Worm (Caenorhabditis elegans) whole organism, L2 larva: ENCODE data around the gene srxa-1.

ENCODE experiments used
- F13H6.1 ChIP-seq: sonication (generic microtip); optimal IDR thresholded peaks from 2 replicates; lab custom pipeline; 2016; ENCODE audit warnings: missing genetic modification characterization, missing compliant biosample characterization
- Y55F3AM.14 ChIP-seq: fragments of 200-800 bp; sonication (Bioruptor generic); optimal IDR thresholded peaks from 2 replicates; lab custom pipeline; 2018; ENCODE audit warnings: mild to moderate bottlenecking, missing genetic modification characterization, missing compliant biosample characterization
- ZK546.5 ChIP-seq: sonication (generic microtip); optimal IDR thresholded peaks from 2 replicates; lab custom pipeline; 2017; ENCODE audit warnings: missing biosample characterization, missing genetic modification characterization
- alr-1 ChIP-seq: fragments of 150-350 bp; optimal IDR thresholded peaks from 2 replicates; lab custom pipeline; 2014; ENCODE audit warnings: missing biosample characterization, missing genetic modification characterization
- ama-1 ChIP-seq: fragments of 150-350 bp; optimal IDR thresholded peaks from 2 replicates; lab custom pipeline; 2018; ENCODE audit warnings: inconsistent platforms
- blmp-1 ChIP-seq: sonication (generic microtip); optimal IDR thresholded peaks from 2 replicates; lab custom pipeline; 2017; ENCODE audit warnings: missing genetic modification characterization, mild to moderate bottlenecking, missing compliant biosample characterization, antibody characterized with exemption, moderate library complexity; ENCODE audit not compliant: insufficient read depth
- ceh-82 ChIP-seq: fragments of 150-350 bp; optimal IDR thresholded peaks from 2 replicates; lab custom pipeline; 2014; ENCODE audit warnings: missing biosample characterization, missing genetic modification characterization
- crh-2 ChIP-seq: sonication (generic microtip); optimal IDR thresholded peaks from 2 replicates; lab custom pipeline; 2017; ENCODE audit warnings: missing biosample characterization, missing genetic modification characterization
- dmd-4 ChIP-seq: sonication (generic microtip); optimal IDR thresholded peaks from 2 replicates; lab custom pipeline; 2017; ENCODE audit warnings: missing biosample characterization, missing genetic modification characterization
- egl-27 ChIP-seq: sonication (generic microtip); optimal IDR thresholded peaks from 3 replicates; lab custom pipeline; 2017; ENCODE audit warnings: missing biosample characterization, missing genetic modification reagents, missing genetic modification characterization
- elt-1 ChIP-seq: fragments of 150-350 bp; optimal IDR thresholded peaks from 2 replicates; lab custom pipeline; 2014; ENCODE audit warnings: missing biosample characterization, missing genetic modification characterization
- elt-3 ChIP-seq: sonication (generic microtip); optimal IDR thresholded peaks from 2 replicates; lab custom pipeline; 2017; ENCODE audit warnings: missing biosample characterization, missing genetic modification characterization
- fos-1 ChIP-seq: fragments of 150-350 bp; optimal IDR thresholded peaks from 2 replicates; lab custom pipeline; 2014; ENCODE audit warnings: missing biosample characterization, missing genetic modification characterization
- gmeb-1 ChIP-seq: fragments of 150-350 bp; optimal IDR thresholded peaks from 2 replicates; lab custom pipeline; 2014; ENCODE audit warnings: missing biosample characterization, missing genetic modification characterization
- lin-13 ChIP-seq: fragments of 150-350 bp; optimal IDR thresholded peaks from 2 replicates; lab custom pipeline; 2014; ENCODE audit warnings: missing biosample characterization, missing genetic modification reagents, missing genetic modification characterization
- lin-39 ChIP-seq: fragments of 150-350 bp; optimal IDR thresholded peaks from 2 replicates; lab custom pipeline; 2014; ENCODE audit warnings: missing biosample characterization, missing genetic modification reagents, missing genetic modification characterization
- mab-5 ChIP-seq: fragments of 150-350 bp; optimal IDR thresholded peaks from 2 replicates; lab custom pipeline; 2014; ENCODE audit warnings: missing biosample characterization, missing genetic modification characterization
- mbf-1 ChIP-seq: sonication (generic microtip); optimal IDR thresholded peaks from 2 replicates; lab custom pipeline; 2017; ENCODE audit warnings: missing biosample characterization, missing genetic modification characterization
- mdl-1 ChIP-seq, 2 experiments: fragments of 150-350 bp in 1 of 2; sonication (generic microtip) in 1 of 2; optimal IDR thresholded peaks; 2 replicates each; lab custom pipeline; 2017; ENCODE audit warnings: missing biosample characterization in 2 of 2, missing genetic modification characterization in 2 of 2
- nhr-11 ChIP-seq: fragments of 150-350 bp; optimal IDR thresholded peaks from 2 replicates; lab custom pipeline; 2014; ENCODE audit warnings: missing biosample characterization, missing genetic modification characterization
- nhr-129 ChIP-seq: fragments of 150-350 bp; optimal IDR thresholded peaks from 2 replicates; lab custom pipeline; 2014; ENCODE audit warnings: missing biosample characterization, missing genetic modification characterization
- nhr-237 ChIP-seq: fragments of 150-350 bp; optimal IDR thresholded peaks from 2 replicates; lab custom pipeline; 2014; ENCODE audit warnings: missing biosample characterization, missing genetic modification characterization
- nhr-25 ChIP-seq: fragments of 150-350 bp; sonication (generic microtip); optimal IDR thresholded peaks from 3 replicates; lab custom pipeline; 2014; ENCODE audit warnings: missing biosample characterization, missing genetic modification characterization
- nhr-6 ChIP-seq: fragments of 150-350 bp; optimal IDR thresholded peaks from 2 replicates; lab custom pipeline; 2014; ENCODE audit warnings: missing biosample characterization, missing genetic modification characterization
- nhr-77 ChIP-seq: fragments of 150-350 bp; optimal IDR thresholded peaks from 2 replicates; lab custom pipeline; 2014; ENCODE audit warnings: missing biosample characterization, missing genetic modification characterization
- sem-4 ChIP-seq: fragments of 150-350 bp; optimal IDR thresholded peaks from 2 replicates; lab custom pipeline; 2014; ENCODE audit warnings: missing biosample characterization, missing genetic modification reagents, missing genetic modification characterization
- skn-1 ChIP-seq: sonication (generic microtip); optimal IDR thresholded peaks from 2 replicates; lab custom pipeline; 2017; ENCODE audit warnings: missing biosample characterization, missing genetic modification characterization
- sma-3 ChIP-seq: sonication (generic microtip); optimal IDR thresholded peaks from 2 replicates; lab custom pipeline; 2016; ENCODE audit warnings: missing genetic modification reagents, missing genetic modification characterization, missing compliant biosample characterization
- sma-9 ChIP-seq, 2 experiments: fragments of 150-350 bp in 1 of 2; sonication (generic microtip) in 1 of 2; optimal IDR thresholded peaks; 2 replicates each; lab custom pipeline; 2014 to 2016; ENCODE audit warnings: missing genetic modification characterization in 2 of 2, mild to moderate bottlenecking in 1 of 2, missing biosample characterization in 1 of 2, missing compliant biosample characterization in 1 of 2, missing genetic modification reagents in 1 of 2, moderate library complexity in 1 of 2
- snpc-4 ChIP-seq: fragments of 150-350 bp; optimal IDR thresholded peaks from 2 replicates; lab custom pipeline; 2014; ENCODE audit warnings: missing biosample characterization, missing genetic modification characterization
- unc-62 ChIP-seq: fragments of 150-350 bp; optimal IDR thresholded peaks from 2 replicates; lab custom pipeline; 2014; ENCODE audit warnings: missing biosample characterization, missing genetic modification reagents, missing genetic modification characterization
- zag-1 ChIP-seq: fragments of 150-350 bp; optimal IDR thresholded peaks from 2 replicates; lab custom pipeline; 2014; ENCODE audit warnings: missing biosample characterization, missing genetic modification characterization
- ztf-1 ChIP-seq: fragments of 200-800 bp; sonication (Bioruptor generic); conservative IDR thresholded peaks from 2 replicates; pipeline ENCODE4 v1.3.6; 2022; ENCODE audit warnings: missing genetic modification characterization, missing compliant biosample characterization
- ztf-11 ChIP-seq: sonication (generic microtip); optimal IDR thresholded peaks from 2 replicates; lab custom pipeline; 2017; ENCODE audit warnings: missing biosample characterization, missing genetic modification characterization
- ztf-4 ChIP-seq: fragments of 150-350 bp; optimal IDR thresholded peaks from 2 replicates; lab custom pipeline; 2014; ENCODE audit warnings: missing biosample characterization, missing genetic modification characterization

Gene srxa-1

DNA sequence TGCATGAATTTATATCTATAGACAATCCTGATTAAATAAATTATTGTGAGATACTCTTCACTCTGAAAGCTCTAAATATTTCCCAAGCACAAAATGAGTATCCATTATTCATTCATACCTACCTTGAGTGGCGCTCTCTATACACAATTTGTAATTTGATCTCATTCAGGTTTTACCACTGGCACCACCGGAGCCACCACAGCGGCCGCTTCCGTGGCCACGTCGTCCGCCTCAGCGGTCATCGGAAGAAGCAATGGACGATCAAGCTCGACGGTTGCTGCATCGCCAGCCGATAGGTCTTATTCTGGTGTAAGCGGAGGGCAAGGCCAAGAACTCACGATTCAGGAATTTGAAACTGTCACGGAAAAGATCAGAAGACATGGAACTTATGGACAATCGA lies 25.4 kb downstream of the srxa-1 start:
- TF ChIP-seq ztf-1 (no peak), dmd-4 (tag; lab: Kevin White, UChicago) (no peak), gmeb-1 (tag; lab: Kevin White, UChicago) (no peak), nhr-6 (tag; lab: Kevin White, UChicago) (no peak), ceh-82 (tag; lab: Kevin White, UChicago) (no peak), snpc-4 (tag; lab: Kevin White, UChicago) (no peak), ama-1 (lab: Kevin White, UChicago) (no peak), nhr-237 (tag; lab: Kevin White, UChicago) (no peak), F13H6.1 (tag; lab: Kevin White, UChicago) (no peak), nhr-25 (no peak), ztf-4 (tag; lab: Kevin White, UChicago) (no peak), blmp-1 (tag; lab: Kevin White, UChicago) (no peak), lin-39 (tag; lab: Kevin White, UChicago) (no peak), ZK546.5 (no peak), mbf-1 (tag; lab: Kevin White, UChicago) (no peak)

DNA sequence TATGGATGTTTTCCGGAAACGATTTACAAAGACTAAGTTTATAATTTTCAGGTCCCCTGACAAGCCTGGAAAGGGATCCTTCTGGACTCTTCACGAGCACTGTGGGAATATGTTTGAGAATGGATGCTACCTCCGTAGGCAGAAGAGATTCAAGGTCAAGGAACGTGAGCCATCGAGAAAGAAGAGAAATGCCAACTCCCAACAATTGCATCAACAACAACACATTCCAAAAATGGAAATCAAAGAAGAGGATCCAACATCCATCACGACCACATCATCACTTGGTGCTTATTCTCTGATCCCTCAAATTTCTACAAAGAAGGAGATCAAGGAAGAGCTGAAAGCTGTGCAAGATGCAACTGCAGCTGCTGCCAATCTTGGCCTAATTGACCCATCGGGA lies 26.2 kb downstream of the srxa-1 start:
- no peak for TF ChIP-seq elt-1 (tag; lab: Kevin White, UChicago)
- TF ChIP-seq alr-1 (tag; lab: Kevin White, UChicago): no peak
- no peak for TF ChIP-seq elt-3 (tag; lab: Kevin White, UChicago)
- TF ChIP-seq sem-4 (tag; lab: Kevin White, UChicago): no peak
- TF ChIP-seq unc-62: no peak
- no peak for TF ChIP-seq lin-13
- no peak for TF ChIP-seq F13H6.1 (tag; lab: Kevin White, UChicago)
- no peak for TF ChIP-seq snpc-4 (tag; lab: Kevin White, UChicago)
- TF ChIP-seq fos-1 (tag; lab: Kevin White, UChicago): no peak
- TF ChIP-seq mab-5: no peak
- no peak for TF ChIP-seq mdl-1 (tag; optimal IDR thresholded peaks at IDR 0.05; lab: Kevin White, UChicago)

DNA sequence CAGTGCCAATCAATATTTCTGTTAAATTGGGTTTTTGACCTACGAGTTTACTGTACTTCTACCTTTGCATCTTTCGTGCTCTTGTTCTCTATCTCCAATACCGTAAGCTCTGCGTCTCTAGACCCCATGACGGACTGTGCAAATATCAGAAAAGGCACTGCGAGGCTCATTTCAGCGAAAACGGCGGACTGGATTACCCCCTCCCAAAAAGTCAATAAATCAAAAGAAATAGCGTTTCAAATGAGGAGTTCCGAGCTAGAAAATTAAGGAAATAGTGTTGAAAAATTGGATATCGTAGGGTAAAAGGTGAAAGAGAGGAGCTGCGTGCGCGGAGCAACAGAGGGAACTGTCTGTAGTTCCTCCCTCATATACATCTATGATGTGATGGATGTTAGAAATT lies 29.9 kb downstream of the srxa-1 start:
- TF ChIP-seq unc-62: no peak
- TF ChIP-seq elt-3 (tag; lab: Kevin White, UChicago): no peak
- no peak for TF ChIP-seq skn-1 (tag; lab: Kevin White, UChicago)
- no peak for TF ChIP-seq gmeb-1 (tag; lab: Kevin White, UChicago)
- TF ChIP-seq egl-27 (tag; lab: Kevin White, UChicago): no peak
- no peak for TF ChIP-seq sma-3 (GFP tag; lab: Kevin White, UChicago)
- TF ChIP-seq zag-1: no peak
- peak; percentile 75 for TF ChIP-seq F13H6.1 (tag; lab: Kevin White, UChicago)
- TF ChIP-seq dmd-4 (tag; lab: Kevin White, UChicago): no peak
- no peak for TF ChIP-seq nhr-6 (tag; lab: Kevin White, UChicago)
- TF ChIP-seq nhr-77 (tag; lab: Kevin White, UChicago): no peak
- TF ChIP-seq sma-9 (GFP tag; optimal IDR thresholded peaks at IDR 0.05; lab: Kevin White, UChicago): peak; percentile 17
- TF ChIP-seq sma-9 (tag; optimal IDR thresholded peaks at IDR 0.05; lab: Kevin White, UChicago): no peak
- no peak for TF ChIP-seq ztf-11 (tag; lab: Kevin White, UChicago)
- peak; percentile 50 for TF ChIP-seq nhr-129 (tag; lab: Kevin White, UChicago)
- no peak for TF ChIP-seq nhr-11 (tag; lab: Kevin White, UChicago)
- TF ChIP-seq mab-5: no peak
- no peak for TF ChIP-seq crh-2 (tag; lab: Kevin White, UChicago)
- TF ChIP-seq mbf-1 (tag; lab: Kevin White, UChicago): no peak
- no peak for TF ChIP-seq Y55F3AM.14

DNA sequence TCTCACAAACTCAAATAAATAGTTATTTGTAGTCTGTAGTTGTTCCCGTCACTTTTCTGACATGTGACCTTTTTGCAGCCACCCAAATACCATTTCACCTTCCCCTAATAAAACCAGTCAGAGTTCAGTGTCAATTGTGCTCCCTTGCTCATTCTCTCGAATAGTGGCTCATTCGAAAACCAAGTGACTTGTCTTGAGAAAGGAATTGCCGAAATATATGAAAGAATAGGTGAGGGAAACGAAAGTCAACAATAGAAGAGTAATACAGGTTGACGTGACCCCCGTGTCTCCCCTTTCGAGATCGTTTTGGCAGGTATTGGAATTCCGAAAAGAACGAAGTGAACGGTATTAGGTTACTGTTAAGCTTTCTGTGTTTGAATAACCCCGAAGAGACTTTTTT lies 31.3 kb downstream of the srxa-1 start:
- TF ChIP-seq nhr-129 (tag; lab: Kevin White, UChicago) (peak; percentile 67), F13H6.1 (tag; lab: Kevin White, UChicago) (peak; percentile 75), ZK546.5 (no peak), sma-9 (GFP tag; optimal IDR thresholded peaks at IDR 0.05; lab: Kevin White, UChicago) (peak; percentile 31), sma-9 (tag; optimal IDR thresholded peaks at IDR 0.05; lab: Kevin White, UChicago) (no peak), elt-1 (tag; lab: Kevin White, UChicago) (no peak), nhr-237 (tag; lab: Kevin White, UChicago) (no peak), alr-1 (tag; lab: Kevin White, UChicago) (no peak), lin-13 (no peak)
